Worm (Caenorhabditis elegans) whole organism, midembryonic: ENCODE data around the gene C13B4.1.

ENCODE experiments used
- flt-1 ChIP-seq: fragments of 200-800 bp; sonication (Bioruptor generic); IDR thresholded peaks from 2 replicates; pipeline ENCODE4 v1.3.6; 2022; ENCODE audit warnings: missing genetic modification characterization, missing compliant biosample characterization
- klf-2 ChIP-seq: fragments of 200-800 bp; sonication (Bioruptor generic); conservative IDR thresholded peaks from 2 replicates; pipeline ENCODE4 v1.3.6; 2022; ENCODE audit warnings: missing genetic modification reagents, missing genetic modification characterization, missing compliant biosample characterization
- med-1 ChIP-seq: sonication (generic microtip); optimal IDR thresholded peaks from 2 replicates; lab custom pipeline; 2017; ENCODE audit warnings: missing genetic modification characterization, mild to moderate bottlenecking, missing compliant biosample characterization, antibody characterized with exemption, missing genetic modification reagents; ENCODE audit not compliant: insufficient read depth
- ref-1 ChIP-seq: fragments of 200-800 bp; sonication (Bioruptor generic); conservative IDR thresholded peaks from 2 replicates; pipeline ENCODE4 v1.3.6; 2022; ENCODE audit warnings: missing genetic modification reagents, missing genetic modification characterization, missing compliant biosample characterization
- tab-1 ChIP-seq: fragments of 200-800 bp; sonication (Bioruptor generic); IDR thresholded peaks from 2 replicates; pipeline ENCODE4 v1.3.6; 2022; ENCODE audit warnings: missing genetic modification characterization, missing compliant biosample characterization

DNA sequence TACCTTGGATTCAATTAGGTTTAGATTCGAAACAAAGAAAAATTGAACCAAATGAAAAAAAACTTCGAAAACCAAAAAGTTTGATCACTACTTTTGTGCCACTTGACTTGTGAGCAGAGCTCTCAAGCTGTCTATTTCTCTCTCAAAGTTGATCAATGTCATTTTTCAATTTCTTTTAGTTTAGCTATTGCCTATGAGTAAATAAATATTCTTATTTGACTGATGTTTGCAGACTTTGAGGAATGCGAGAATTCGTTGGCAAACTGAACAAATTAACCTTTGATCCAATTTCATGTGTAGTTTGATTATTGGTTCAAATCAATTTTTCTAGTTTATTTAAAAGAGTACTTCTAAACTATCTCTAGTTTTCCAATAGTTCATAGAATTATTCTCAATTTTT, 4.4 kb upstream of the C13B4.1 start:
- TF ChIP-seq flt-1 (GFP tag; lab: Robert Waterston, UW) (no peak), tab-1 (no peak), ref-1 (GFP tag; lab: Robert Waterston, UW) (no peak), klf-2 (GFP tag; lab: Robert Waterston, UW) (no peak), med-1 (no peak)
